Fruit fly (Drosophila melanogaster): ENCODE data around the gene REPTOR.

Gene REPTOR

DNA sequence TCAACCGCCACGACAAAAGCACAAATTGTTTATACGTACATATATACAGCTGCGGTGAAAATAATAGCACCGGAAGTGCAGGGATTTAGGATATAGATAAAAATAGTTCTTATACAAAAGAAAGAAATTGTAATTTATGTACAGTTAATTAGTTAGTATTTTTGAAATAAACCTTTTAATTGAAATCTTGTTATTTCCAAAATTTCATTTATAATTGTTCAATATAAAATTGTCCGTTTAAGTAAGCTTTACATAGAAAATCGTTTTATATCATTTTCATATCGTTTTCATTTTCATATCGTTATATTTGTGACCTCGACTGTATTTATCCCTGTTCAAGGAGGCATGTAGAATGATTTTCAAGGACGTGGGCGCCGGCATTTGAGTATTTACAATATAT lies 8.5 kb downstream of the REPTOR start (continued):
- TF ChIP-seq dan (GFP tag; IDR thresholded peaks at IDR 0.05) (no peak), CG10543 (GFP tag; optimal IDR thresholded peaks at IDR 0.05) (peak; percentile 64), exex (tag; optimal IDR thresholded peaks at IDR 0.05) (peak; percentile 37), sr (GFP tag; IDR thresholded peaks at IDR 0.05) (no peak), jigr1 (GFP tag; IDR thresholded peaks at IDR 0.05) (no peak), CG9797 (GFP tag; optimal IDR thresholded peaks at IDR 0.05) (no peak), CG12299 (tag; optimal IDR thresholded peaks at IDR 0.05) (peak; percentile 62), aop (GFP tag; IDR thresholded peaks at IDR 0.05) (no peak), NFAT (GFP tag; IDR thresholded peaks at IDR 0.05) (no peak), so (GFP tag; IDR thresholded peaks at IDR 0.05) (no peak), CG32772 (GFP tag; IDR thresholded peaks at IDR 0.05) (no peak), Hr39 (optimal IDR thresholded peaks at IDR 0.05) (no peak), CG11696 (GFP tag; IDR thresholded peaks at IDR 0.05) (peak; percentile 76), CG6272 (GFP tag; IDR thresholded peaks at IDR 0.05) (no peak), CG12104 (GFP tag; optimal IDR thresholded peaks at IDR 0.05) (no peak), CG1603 (tag; optimal IDR thresholded peaks at IDR 0.05) (no peak), hb (GFP tag; IDR thresholded peaks at IDR 0.05; ENCODE audit: partially characterized antibody) (no peak), esg (GFP tag; conservative IDR thresholded peaks at IDR 0.05) (0 out of 2 replicates have a peak, but pooled peaks have one; percentile 28), CG12236 (GFP tag; optimal IDR thresholded peaks at IDR 0.05) (no peak), CG17568 (GFP tag; optimal IDR thresholded peaks at IDR 0.05) (no peak), CG10565 (GFP tag; optimal IDR thresholded peaks at IDR 0.05) (no peak), gro (GFP tag; optimal IDR thresholded peaks at IDR 0.05) (no peak), CG9727 (GFP tag; optimal IDR thresholded peaks at IDR 0.05) (peak; percentile 76), B-H1 (GFP tag; IDR thresholded peaks at IDR 0.05) (no peak), C15 (GFP tag; IDR thresholded peaks at IDR 0.05) (no peak), dimm (GFP tag; IDR thresholded peaks at IDR 0.05) (no peak), Lhr (GFP tag; optimal IDR thresholded peaks at IDR 0.05) (no peak), CG6175 (GFP tag; IDR thresholded peaks at IDR 0.05) (no peak), bcd (GFP tag; optimal IDR thresholded peaks at IDR 0.05) (peak; percentile 53), CG17829 (tag; optimal IDR thresholded peaks at IDR 0.05) (peak; percentile 27), ci (GFP tag; IDR thresholded peaks at IDR 0.05) (no peak), CG13424 (tag; optimal IDR thresholded peaks at IDR 0.05) (peak; percentile 70), hbn (GFP tag; IDR thresholded peaks at IDR 0.05; ENCODE audit: partially characterized antibody) (no peak), ab (GFP tag; optimal IDR thresholded peaks at IDR 0.05) (no peak), crol (GFP tag; IDR thresholded peaks at IDR 0.05) (no peak), CG31224 (GFP tag; IDR thresholded peaks at IDR 0.05) (no peak), CG11398 (GFP tag; optimal IDR thresholded peaks at IDR 0.05) (no peak), CG9876 (GFP tag; optimal IDR thresholded peaks at IDR 0.05) (no peak), pan (optimal IDR thresholded peaks at IDR 0.05) (no peak), pan (GFP tag; optimal IDR thresholded peaks at IDR 0.05 in 1 of 2, IDR thresholded peaks at IDR 0.05 in 1 of 2) (no peak), CTCF (GFP tag; optimal IDR thresholded peaks at IDR 0.05) (no peak), D19B (GFP tag; optimal IDR thresholded peaks at IDR 0.05) (peak; percentile 41), unpg (GFP tag; optimal IDR thresholded peaks at IDR 0.05) (peak; percentile 64), sna (GFP tag; IDR thresholded peaks at IDR 0.05; ENCODE audit: partially characterized antibody) (no peak), Mad (GFP tag; optimal IDR thresholded peaks at IDR 0.05) (no peak), tup (GFP tag; optimal IDR thresholded peaks at IDR 0.05) (no peak), CG10366 (GFP tag; IDR thresholded peaks at IDR 0.05) (no peak), croc (GFP tag; conservative IDR thresholded peaks at IDR 0.05) (no peak), nom (GFP tag; optimal IDR thresholded peaks at IDR 0.05) (no peak), CG10431 (GFP tag; optimal IDR thresholded peaks at IDR 0.05) (no peak), insv (GFP tag; optimal IDR thresholded peaks at IDR 0.05) (no peak), caup (GFP tag; optimal IDR thresholded peaks at IDR 0.05; ENCODE audit: severe bottlenecking) (peak; percentile 60), abd-A (tag; optimal IDR thresholded peaks at IDR 0.05) (peak; percentile 50)
